Worm (Caenorhabditis elegans): ENCODE measurements around the gene C52B9.4.

DNA sequence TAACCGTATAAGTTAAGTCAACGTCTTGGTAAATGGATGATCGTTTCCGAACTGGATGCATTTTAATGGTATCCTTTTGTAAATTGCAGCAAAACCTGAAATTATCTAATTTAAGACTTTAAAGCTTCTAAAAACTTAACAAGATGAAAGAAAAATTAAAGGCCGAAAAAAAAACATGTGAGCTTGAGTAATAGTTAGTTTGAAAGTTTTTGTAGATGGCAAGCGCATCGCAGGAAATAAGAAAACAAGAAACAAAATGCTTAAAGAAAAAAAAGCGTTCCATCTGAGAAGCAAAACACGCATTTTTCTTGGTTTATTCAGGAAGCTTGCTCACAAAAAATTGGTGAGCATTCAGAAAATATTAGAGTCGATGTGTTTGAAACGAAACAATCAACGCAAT is 24.7 kb upstream of the C52B9.4 start, which contains the start of gene rab-37:
- TF ChIP-seq sptf-1 (tag; optimal IDR thresholded peaks at IDR 0.05) (no peak), ztf-11 (tag; optimal IDR thresholded peaks at IDR 0.05) (no peak), elt-1 (tag; optimal IDR thresholded peaks at IDR 0.05; ENCODE audit: borderline replicate concordance, insufficient read depth) (no peak), unc-39 (tag; optimal IDR thresholded peaks at IDR 0.05) (no peak), tbx-8 (GFP tag; optimal IDR thresholded peaks at IDR 0.05) (no peak), flh-1 (GFP tag; optimal IDR thresholded peaks at IDR 0.05) (no peak), nhr-237 (tag; optimal IDR thresholded peaks at IDR 0.05) (no peak), unc-62 (GFP tag; optimal IDR thresholded peaks at IDR 0.05) (no peak), lin-13 (tag; optimal IDR thresholded peaks at IDR 0.05) (no peak), lin-32 (GFP tag; optimal IDR thresholded peaks at IDR 0.05) (no peak), snpc-4 (tag; optimal IDR thresholded peaks at IDR 0.05) (no peak), mep-1 (tag; optimal IDR thresholded peaks at IDR 0.05) (no peak), elt-3 (tag; optimal IDR thresholded peaks at IDR 0.05) (no peak), nhr-28 (tag; optimal IDR thresholded peaks at IDR 0.05) (no peak)
